Worm (Caenorhabditis elegans): ENCODE results near the gene T28A11.22.

Gene T28A11.22

DNA sequence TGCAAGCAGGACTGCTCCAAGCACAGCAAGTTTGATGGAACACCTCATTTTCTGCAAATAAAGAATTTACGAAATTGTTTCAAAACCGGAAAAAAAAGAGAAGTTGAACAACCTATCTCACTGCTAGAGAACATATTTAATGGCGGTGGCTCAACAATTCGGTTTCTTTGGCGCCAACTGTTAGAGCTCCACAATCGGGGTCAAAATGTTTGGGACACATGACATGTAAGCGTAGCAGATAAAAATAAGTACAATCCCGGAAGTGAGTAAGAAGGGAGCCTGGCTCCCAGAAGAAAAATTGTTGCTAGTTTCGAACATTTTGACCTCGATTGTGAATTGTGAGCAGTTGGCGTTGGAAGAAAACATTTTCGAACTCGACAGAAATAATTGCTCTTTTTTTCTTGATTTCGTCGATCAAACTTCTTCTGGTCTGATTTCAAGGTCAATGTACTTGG, 1.8 kb downstream of the T28A11.22 start, which contains the start of gene T28A11.16:
TSS of gene T28A11.16 (minus strand) at position 51 of the 455 bp plus-strand sequence.
- TF ChIP-seq hlh-11 (tag; optimal IDR thresholded peaks at IDR 0.05) = peak; percentile 45
- peak; percentile 70 for TF ChIP-seq aha-1 (tag)
- TF ChIP-seq dve-1 (tag; optimal IDR thresholded peaks at IDR 0.05; ENCODE audit: insufficient read depth) = no peak
- no peak for TF ChIP-seq hlh-30 (tag; optimal IDR thresholded peaks at IDR 0.05; ENCODE audit: insufficient read depth)
- TF ChIP-seq daf-16 (GFP tag; optimal IDR thresholded peaks at IDR 0.05) = peak in 1 of 2 experiments; percentile 80
- no peak for TF ChIP-seq daf-16 (tag; optimal IDR thresholded peaks at IDR 0.05)
- TF ChIP-seq lin-39 (tag; optimal IDR thresholded peaks at IDR 0.05) = no peak
- no peak for TF ChIP-seq lin-29 (GFP tag; IDR thresholded peaks at IDR 0.05)
- TF ChIP-seq unc-39 (tag; optimal IDR thresholded peaks at IDR 0.05) = no peak

ce11 chrV:3260075-3260474, 2.7 kb downstream of the T28A11.22 start, which contains the start of gene srbc-5:
TSS of gene srbc-5 (plus strand) at chrV:3260375.
- TF ChIP-seq daf-12 (tag; optimal IDR thresholded peaks at IDR 0.05) (no peak), ctbp-1 (GFP tag; IDR thresholded peaks at IDR 0.05) (no peak), pha-4 (GFP tag; IDR thresholded peaks at IDR 0.05) (no peak), pha-4 (tag; optimal IDR thresholded peaks at IDR 0.05) (no peak), mep-1 (tag; optimal IDR thresholded peaks at IDR 0.05) (no peak), daf-8 (GFP tag; IDR thresholded peaks at IDR 0.05) (no peak), lin-39 (tag; optimal IDR thresholded peaks at IDR 0.05) (no peak), Y75B8A.6 (GFP tag; IDR thresholded peaks at IDR 0.05) (no peak), unc-62 (GFP tag; optimal IDR thresholded peaks at IDR 0.05 in 1 of 2) (no peak), unc-62 (tag; optimal IDR thresholded peaks at IDR 0.05) (no peak), R02D3.7 (tag; optimal IDR thresholded peaks at IDR 0.05) (no peak), spr-3 (GFP tag; optimal IDR thresholded peaks at IDR 0.05) (no peak), aly-2 (tag; optimal IDR thresholded peaks at IDR 0.05) (no peak), cey-2 (tag; optimal IDR thresholded peaks at IDR 0.05; ENCODE audit: borderline replicate concordance, insufficient read depth) (no peak), ZK546.5 (tag; optimal IDR thresholded peaks at IDR 0.05) (no peak), pqm-1 (tag; optimal IDR thresholded peaks at IDR 0.05) (no peak), rbr-2 (tag; optimal IDR thresholded peaks at IDR 0.05) (no peak), nhr-6 (tag; optimal IDR thresholded peaks at IDR 0.05) (no peak), mdt-29 (GFP tag; IDR thresholded peaks at IDR 0.05) (no peak), vab-7 (GFP tag; IDR thresholded peaks at IDR 0.05) (no peak), ces-1 (GFP tag; optimal IDR thresholded peaks at IDR 0.05) (no peak), aha-1 (tag) (no peak)

DNA sequence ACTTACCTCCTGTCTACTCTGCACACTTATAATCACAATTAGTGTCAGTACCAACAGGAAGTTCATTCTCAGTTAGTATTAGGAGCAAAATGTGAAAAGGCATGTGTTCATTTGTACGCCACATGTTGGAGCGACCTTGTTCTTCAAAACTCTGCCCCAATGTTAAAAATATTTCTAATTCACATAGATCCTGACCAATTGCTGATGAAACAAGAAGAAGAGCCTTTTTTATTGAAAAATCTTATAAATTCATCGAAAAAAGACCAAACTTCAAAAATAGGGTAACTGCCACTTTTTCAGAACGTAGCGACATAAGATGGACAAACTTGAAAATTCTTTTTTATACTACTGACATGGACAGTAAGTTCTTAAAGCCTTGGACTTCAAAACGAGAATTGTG, 8.8 kb downstream of the T28A11.22 start, which contains the start of gene T28A11.17:
TSS of gene T28A11.17 (minus strand) at position 101 of the 400 bp plus-strand sequence.
- TF ChIP-seq ctbp-1 (GFP tag; IDR thresholded peaks at IDR 0.05) (no peak), F44E2.7 (GFP tag; IDR thresholded peaks at IDR 0.05) (no peak), Y48G9A.11 (GFP tag; IDR thresholded peaks at IDR 0.05) (no peak), ceh-62 (tag; optimal IDR thresholded peaks at IDR 0.05) (no peak), pqm-1 (tag; optimal IDR thresholded peaks at IDR 0.05) (no peak)

ce11 chrV:3267950-3268349, 10.6 kb downstream of the T28A11.22 start, which contains the start of gene T28A11.18:
TSS of gene T28A11.18 (minus strand) at chrV:3268050.
- TF ChIP-seq daf-16 (GFP tag; optimal IDR thresholded peaks at IDR 0.05) = peak in 1 of 2 experiments; percentile 44
- no peak for TF ChIP-seq daf-16 (tag; optimal IDR thresholded peaks at IDR 0.05)
- no peak for TF ChIP-seq dmd-6 (GFP tag; IDR thresholded peaks at IDR 0.05)

DNA sequence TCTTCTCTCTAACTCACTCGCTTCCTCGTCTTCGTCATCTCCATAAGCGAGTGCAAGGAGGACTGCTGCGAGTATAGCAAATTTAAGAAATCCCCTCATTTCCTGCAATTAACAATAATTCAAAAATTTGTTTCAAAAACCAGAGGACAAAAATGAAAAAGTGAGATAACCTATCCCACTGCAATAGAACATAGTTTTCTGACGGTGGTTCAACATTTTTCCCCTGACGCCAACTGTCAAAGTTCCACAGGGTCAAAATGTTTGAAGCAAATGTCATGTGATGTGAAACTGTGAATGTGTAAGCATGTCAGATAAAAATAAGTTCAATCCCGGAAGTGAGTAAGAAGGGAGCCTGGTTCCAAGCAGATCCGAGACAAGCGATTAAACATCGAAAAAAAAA, 12.0 kb downstream of the T28A11.22 start, which contains the start of gene T28A11.19:
TSS of gene T28A11.19 (minus strand) at position 108 of the 400 bp plus-strand sequence.
- TF ChIP-seq php-3 (GFP tag; IDR thresholded peaks at IDR 0.05) (no peak), aha-1 (tag) (peak; percentile 31), nhr-42 (GFP tag; IDR thresholded peaks at IDR 0.05) (no peak), unc-62 (GFP tag; optimal IDR thresholded peaks at IDR 0.05 in 1 of 2) (peak in 1 of 2 experiments; percentile 97), unc-62 (tag; optimal IDR thresholded peaks at IDR 0.05) (no peak)
